Worm (Caenorhabditis elegans) whole organism, midembryonic: Measurements from ENCODE around the gene clec-163.

Experiments used
- flt-1 ChIP-seq: fragments of 200-800 bp; sonication (Bioruptor generic); IDR thresholded peaks from 2 replicates; pipeline ENCODE4 v1.3.6; 2022; ENCODE audit warnings: missing genetic modification characterization, missing compliant biosample characterization
- med-1 ChIP-seq: sonication (generic microtip); optimal IDR thresholded peaks from 2 replicates; lab custom pipeline; 2017; ENCODE audit warnings: missing genetic modification characterization, mild to moderate bottlenecking, missing compliant biosample characterization, antibody characterized with exemption, missing genetic modification reagents; ENCODE audit not compliant: insufficient read depth
- ref-1 ChIP-seq: fragments of 200-800 bp; sonication (Bioruptor generic); conservative IDR thresholded peaks from 2 replicates; pipeline ENCODE4 v1.3.6; 2022; ENCODE audit warnings: missing genetic modification reagents, missing genetic modification characterization, missing compliant biosample characterization
- tab-1 ChIP-seq: fragments of 200-800 bp; sonication (Bioruptor generic); IDR thresholded peaks from 2 replicates; pipeline ENCODE4 v1.3.6; 2022; ENCODE audit warnings: missing genetic modification characterization, missing compliant biosample characterization
- ztf-23 ChIP-seq: fragments of 200-800 bp; sonication (Bioruptor generic); IDR thresholded peaks from 2 replicates; pipeline ENCODE4 v1.3.6; 2022; ENCODE audit warnings: missing genetic modification reagents, missing genetic modification characterization, missing compliant biosample characterization
- ztf-29 ChIP-seq: fragments of 200-800 bp; sonication (Bioruptor generic); IDR thresholded peaks from 2 replicates; pipeline ENCODE4 v1.3.6; 2022; ENCODE audit warnings: missing genetic modification reagents, missing genetic modification characterization, missing compliant biosample characterization

DNA sequence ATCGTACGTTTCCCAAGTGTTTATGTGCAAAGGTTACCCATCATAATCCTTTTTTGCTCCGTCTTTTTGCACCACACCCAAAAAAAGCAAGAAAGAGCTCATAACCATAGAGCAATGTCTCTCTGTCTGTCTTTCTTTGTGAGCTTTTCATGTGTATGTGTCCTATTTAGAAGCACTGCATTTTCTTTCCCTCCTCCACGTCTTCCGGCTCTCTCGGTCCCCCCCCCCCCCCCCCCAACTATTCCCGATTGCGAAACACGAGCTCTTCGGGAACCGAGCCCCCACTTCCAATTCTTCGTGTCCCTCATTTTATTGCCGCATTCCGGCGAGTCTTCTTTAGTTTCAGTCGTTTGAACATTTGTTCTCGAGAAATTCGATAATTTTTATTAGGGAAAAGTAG lies 12.7 kb downstream of the clec-163 start:
- TF ChIP-seq ref-1 (GFP tag; lab: Robert Waterston, UW), result no peak
- TF ChIP-seq flt-1 (GFP tag; lab: Robert Waterston, UW), result no peak
- no peak for TF ChIP-seq ztf-29 (GFP tag; lab: Robert Waterston, UW)
- TF ChIP-seq ztf-23 (GFP tag; lab: Robert Waterston, UW), result no peak
- no peak for TF ChIP-seq tab-1
- no peak for TF ChIP-seq med-1 (GFP tag; lab: Kevin White, UChicago)
